Worm (Caenorhabditis elegans) whole organism, mixed stage, embryonic: Measurements from ENCODE around the gene mdt-4.
"Not testable (repeated sequence)": the region's sequence is repeated elsewhere in the genome, so short reads cannot be mapped to it uniquely, and the experiment has no call there.

Experiments used
- ceh-83 ChIP-seq: fragments of 200-800 bp; sonication (Bioruptor generic); optimal IDR thresholded peaks from 2 replicates; lab custom pipeline; 2018; ENCODE audit warnings: mild to moderate bottlenecking, missing genetic modification characterization, missing compliant biosample characterization
- ces-1 ChIP-seq: fragments of 150-350 bp; optimal IDR thresholded peaks from 2 replicates; lab custom pipeline; 2014; ENCODE audit warnings: missing biosample characterization, missing genetic modification reagents, missing genetic modification characterization
- lin-13 ChIP-seq: fragments of 150-350 bp; optimal IDR thresholded peaks from 2 replicates; lab custom pipeline; 2014; ENCODE audit warnings: missing biosample characterization, missing genetic modification characterization
- lin-32 ChIP-seq: fragments of 200-800 bp; sonication (Bioruptor generic); optimal IDR thresholded peaks from 2 replicates; lab custom pipeline; 2018; ENCODE audit warnings: mild to moderate bottlenecking, missing genetic modification characterization, missing compliant biosample characterization
- lsy-2 ChIP-seq: fragments of 150-350 bp; optimal IDR thresholded peaks from 2 replicates; lab custom pipeline; 2014; ENCODE audit warnings: missing biosample characterization, missing genetic modification characterization
- nhr-12 ChIP-seq: fragments of 150-350 bp; optimal IDR thresholded peaks from 2 replicates; lab custom pipeline; 2014; ENCODE audit warnings: missing biosample characterization, missing genetic modification characterization
- nhr-237 ChIP-seq: fragments of 150-350 bp; optimal IDR thresholded peaks from 2 replicates; lab custom pipeline; 2014; ENCODE audit warnings: missing biosample characterization, missing genetic modification characterization
- pha-4 ChIP-seq: fragments of 150-350 bp; optimal IDR thresholded peaks from 2 replicates; lab custom pipeline; 2018; ENCODE audit warnings: missing biosample characterization, missing genetic modification reagents, missing genetic modification characterization
- snpc-4 ChIP-seq: fragments of 150-350 bp; optimal IDR thresholded peaks from 2 replicates; lab custom pipeline; 2014; ENCODE audit warnings: missing biosample characterization, missing genetic modification characterization
- sptf-1 ChIP-seq: sonication (generic microtip); optimal IDR thresholded peaks from 2 replicates; lab custom pipeline; 2017; ENCODE audit warnings: mild to moderate bottlenecking, missing genetic modification characterization, moderate library complexity, missing compliant biosample characterization
- unc-39 ChIP-seq: fragments of 150-350 bp; optimal IDR thresholded peaks from 2 replicates; lab custom pipeline; 2014; ENCODE audit warnings: missing biosample characterization, missing genetic modification characterization
- unc-62 ChIP-seq: fragments of 150-350 bp; optimal IDR thresholded peaks from 2 replicates; lab custom pipeline; 2014; ENCODE audit warnings: missing biosample characterization, missing genetic modification reagents, missing genetic modification characterization
- ztf-11 ChIP-seq: fragments of 150-350 bp; optimal IDR thresholded peaks from 2 replicates; lab custom pipeline; 2014; ENCODE audit warnings: missing biosample characterization, missing genetic modification characterization

ce11 chrII:4916462-4916861, 27.3 kb downstream of the mdt-4 start, which contains the start of gene msp-31:
- TF ChIP-seq snpc-4 (tag; lab: Kevin White, UChicago); lin-32 (GFP tag; lab: Kevin White, UChicago); ces-1 (GFP tag; lab: Kevin White, UChicago); lsy-2 (tag; lab: Kevin White, UChicago); ceh-83; unc-62 (GFP tag; lab: Kevin White, UChicago); nhr-12 (tag; lab: Kevin White, UChicago); nhr-237 (tag; lab: Kevin White, UChicago); lin-13; pha-4; sptf-1 (tag; lab: Kevin White, UChicago); ztf-11; unc-39: not testable (repeated sequence)
